Worm (Caenorhabditis elegans) whole organism, midembryonic: ENCODE measurements around the gene ift-43.

Experiments used
- T22C8.4 ChIP-seq: fragments of 200-800 bp; sonication (Bioruptor generic); IDR thresholded peaks from 2 replicates; pipeline ENCODE4 v1.3.6; 2022; ENCODE audit warnings: missing genetic modification characterization, missing compliant biosample characterization
- cog-1 ChIP-seq: sonication (generic microtip); optimal IDR thresholded peaks from 2 replicates; lab custom pipeline; 2016; ENCODE audit warnings: missing genetic modification characterization, missing compliant biosample characterization
- flt-1 ChIP-seq: fragments of 200-800 bp; sonication (Bioruptor generic); IDR thresholded peaks from 2 replicates; pipeline ENCODE4 v1.3.6; 2022; ENCODE audit warnings: missing genetic modification characterization, missing compliant biosample characterization
- klf-2 ChIP-seq: fragments of 200-800 bp; sonication (Bioruptor generic); conservative IDR thresholded peaks from 2 replicates; pipeline ENCODE4 v1.3.6; 2022; ENCODE audit warnings: missing genetic modification reagents, missing genetic modification characterization, missing compliant biosample characterization
- med-1 ChIP-seq: sonication (generic microtip); optimal IDR thresholded peaks from 2 replicates; lab custom pipeline; 2017; ENCODE audit warnings: missing genetic modification characterization, mild to moderate bottlenecking, missing compliant biosample characterization, antibody characterized with exemption, missing genetic modification reagents; ENCODE audit not compliant: insufficient read depth
- tab-1 ChIP-seq: fragments of 200-800 bp; sonication (Bioruptor generic); IDR thresholded peaks from 2 replicates; pipeline ENCODE4 v1.3.6; 2022; ENCODE audit warnings: missing genetic modification characterization, missing compliant biosample characterization
- ztf-23 ChIP-seq: fragments of 200-800 bp; sonication (Bioruptor generic); IDR thresholded peaks from 2 replicates; pipeline ENCODE4 v1.3.6; 2022; ENCODE audit warnings: missing genetic modification reagents, missing genetic modification characterization, missing compliant biosample characterization

- peak; percentile 95 for TF ChIP-seq flt-1
- peak; percentile 75 for TF ChIP-seq cog-1 (tag; lab: Kevin White, UChicago)
- TF ChIP-seq ztf-23 (GFP tag; lab: Robert Waterston, UW) = peak; percentile 91
- TF ChIP-seq T22C8.4 (GFP tag; lab: Robert Waterston, UW) = peak; percentile 86
- TF ChIP-seq tab-1 (GFP tag; lab: Robert Waterston, UW) = peak; percentile 85
- peak; percentile 73 for TF ChIP-seq klf-2 (GFP tag; lab: Robert Waterston, UW)
- TF ChIP-seq med-1 = no peak
These were observed 1.2 kb upstream of the ift-43 start for ce11 chrII:5661735-5662177.
